Worm (Caenorhabditis elegans) whole organism, L4 larva: ENCODE measurements around the gene lsm-4.

Experiments used
- Y75B8A.6 ChIP-seq: fragments of 200-800 bp; sonication (Bioruptor generic); IDR thresholded peaks from 2 replicates; pipeline ENCODE4 v1.3.6; 2022; ENCODE audit warnings: missing genetic modification reagents, missing genetic modification characterization, missing compliant biosample characterization
- aha-1 ChIP-seq: fragments of 150-350 bp; peaks from one replicate; lab custom pipeline; 2014; ENCODE audit warnings: missing biosample characterization, missing genetic modification characterization
- ama-1 ChIP-seq: fragments of 150-350 bp; optimal IDR thresholded peaks from 2 replicates; lab custom pipeline; 2014; ENCODE audit warnings: inconsistent platforms, mixed read lengths
- ces-1 ChIP-seq: fragments of 150-350 bp; sonication (generic microtip); optimal IDR thresholded peaks from 4 replicates; lab custom pipeline; 2014; ENCODE audit warnings: missing biosample characterization, missing genetic modification reagents, missing genetic modification characterization
- dpl-1 ChIP-seq: fragments of 150-350 bp; optimal IDR thresholded peaks from 2 replicates; lab custom pipeline; 2014; ENCODE audit warnings: missing biosample characterization, missing genetic modification reagents, missing genetic modification characterization
- fos-1 ChIP-seq: fragments of 150-350 bp; optimal IDR thresholded peaks from 2 replicates; lab custom pipeline; 2014; ENCODE audit warnings: missing biosample characterization, missing genetic modification characterization
- madf-9 ChIP-seq: fragments of 200-800 bp; sonication (Bioruptor generic); conservative IDR thresholded peaks from 2 replicates; pipeline ENCODE4 v1.3.6; 2022; ENCODE audit warnings: missing genetic modification reagents, missing genetic modification characterization, missing compliant biosample characterization
- nhr-28 ChIP-seq: fragments of 150-350 bp; optimal IDR thresholded peaks from 2 replicates; lab custom pipeline; 2014; ENCODE audit warnings: missing biosample characterization, missing genetic modification characterization
- sdz-12 ChIP-seq: fragments of 200-800 bp; sonication (Bioruptor generic); optimal IDR thresholded peaks from 2 replicates; lab custom pipeline; 2018; ENCODE audit warnings: mild to moderate bottlenecking, missing genetic modification characterization, missing compliant biosample characterization

DNA sequence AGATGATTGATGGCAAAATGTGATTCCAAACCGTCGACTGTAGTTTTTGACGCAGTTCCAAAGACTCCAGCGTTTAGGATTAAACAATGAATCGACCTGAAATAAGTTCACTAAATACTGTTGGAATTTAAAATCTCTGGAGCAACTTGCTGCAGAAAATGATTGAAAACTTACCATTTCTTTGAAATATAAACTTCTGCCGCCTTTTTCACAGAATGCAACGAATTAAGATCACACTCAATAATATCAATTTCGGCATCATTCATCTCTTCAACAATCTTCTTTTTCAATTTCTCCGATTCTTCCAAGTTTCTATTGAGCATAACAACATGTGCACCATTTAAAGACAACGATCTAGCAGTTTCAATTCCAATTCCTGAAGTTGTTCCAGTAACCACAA, 45.3 kb downstream of the lsm-4 start:
- TF ChIP-seq ces-1 (GFP tag; lab: Kevin White, UChicago) (no peak), aha-1 (tag; lab: Kevin White, UChicago) (no peak), sdz-12 (GFP tag; lab: Kevin White, UChicago) (no peak), ama-1 (lab: Kevin White, UChicago) (no peak), fos-1 (tag; lab: Kevin White, UChicago) (no peak), Y75B8A.6 (GFP tag; lab: Robert Waterston, UW) (no peak), dpl-1 (GFP tag; lab: Kevin White, UChicago) (no peak), madf-9 (GFP tag; lab: Robert Waterston, UW) (no peak), nhr-28 (no peak)
